Worm (Caenorhabditis elegans): Measurements from ENCODE around the gene nhr-161.

The nhr-161 gene

DNA sequence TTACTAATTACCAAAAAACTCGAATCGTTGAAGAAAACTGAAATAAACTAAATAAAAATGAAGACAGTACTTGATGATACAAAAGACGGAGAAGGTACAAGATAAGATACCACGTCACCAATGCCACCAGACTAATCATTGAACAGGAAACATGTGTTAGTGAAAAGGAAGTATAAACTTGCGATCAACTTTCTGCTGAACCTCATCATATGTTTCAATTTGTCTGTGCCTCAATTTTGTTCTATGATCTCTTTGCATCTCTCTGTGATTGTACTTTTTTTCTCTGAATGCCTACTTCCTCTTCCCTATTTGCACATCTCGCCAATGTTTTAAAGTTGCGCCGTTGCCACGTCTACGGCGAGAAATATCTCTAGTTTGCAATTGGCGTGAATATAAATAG, 11.3 kb upstream of the nhr-161 start (continued):
- TF ChIP-seq unc-39 (tag; optimal IDR thresholded peaks at IDR 0.05): no peak
- TF ChIP-seq ztf-4 (tag; optimal IDR thresholded peaks at IDR 0.05): no peak

DNA sequence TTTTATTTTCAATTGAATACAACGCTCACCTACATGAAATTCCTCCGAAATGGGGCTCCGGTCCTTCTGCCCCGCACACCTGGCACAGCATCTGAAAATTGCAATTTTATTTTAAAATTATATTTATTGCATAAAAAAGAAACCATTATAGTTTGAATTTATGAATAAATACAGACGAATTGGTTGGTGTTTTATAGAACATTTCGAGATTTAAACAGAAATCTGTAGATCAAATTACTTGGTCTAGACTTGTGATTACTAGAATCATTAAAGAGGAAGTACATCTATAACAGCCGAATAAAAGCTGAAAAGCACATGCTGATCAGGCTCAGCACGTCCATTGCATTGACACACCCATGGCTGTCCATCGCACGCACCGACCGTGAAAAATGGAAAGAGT, 9.1 kb upstream of the nhr-161 start, which contains the start of gene nhr-162:
nhr-162 (minus strand) TSS at position 101 of the 400 bp plus-strand sequence.
- TF ChIP-seq lsy-2 (tag; optimal IDR thresholded peaks at IDR 0.05): no peak

DNA sequence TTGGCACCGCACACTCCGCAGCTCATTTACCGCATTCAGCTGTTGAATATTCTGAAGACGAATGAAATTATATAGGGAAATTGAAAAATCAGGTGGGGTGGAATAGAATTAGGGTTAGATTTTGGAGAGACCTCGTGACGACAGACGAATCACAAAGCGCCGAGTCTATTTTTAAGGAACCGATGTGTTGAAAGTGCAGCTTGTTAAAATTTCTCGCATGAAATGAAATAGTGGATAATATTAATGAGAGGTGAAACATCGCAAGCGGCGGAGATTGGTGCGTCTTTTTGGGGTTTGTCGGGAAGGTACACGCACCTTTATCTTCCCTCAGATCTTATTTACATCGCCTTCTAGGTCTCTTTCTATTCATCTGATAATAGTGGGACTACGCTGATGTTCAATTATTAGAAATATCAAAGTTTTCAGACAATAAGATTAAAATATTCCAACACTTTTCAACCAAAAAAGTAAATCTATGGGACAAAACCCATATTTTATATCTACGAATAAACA, 7.0 kb upstream of the nhr-161 start, which contains the start of gene nhr-140:
nhr-140 (minus strand) TSS at position 51 of the 513 bp plus-strand sequence.
- no peak for TF ChIP-seq mbf-1 (tag; optimal IDR thresholded peaks at IDR 0.05)
- no peak for TF ChIP-seq mab-5 (tag; optimal IDR thresholded peaks at IDR 0.05)
- no peak for TF ChIP-seq F13H6.1 (tag; optimal IDR thresholded peaks at IDR 0.05)
- TF ChIP-seq nhr-23 (tag; optimal IDR thresholded peaks at IDR 0.05): no peak
- TF ChIP-seq lin-11 (tag; optimal IDR thresholded peaks at IDR 0.05): no peak
- no peak for TF ChIP-seq ama-1 (optimal IDR thresholded peaks at IDR 0.05)
- no peak for TF ChIP-seq sem-4 (tag; optimal IDR thresholded peaks at IDR 0.05)
- no peak for TF ChIP-seq nhr-25 (tag; optimal IDR thresholded peaks at IDR 0.05)
- TF ChIP-seq alr-1 (tag; optimal IDR thresholded peaks at IDR 0.05): no peak
- no peak for TF ChIP-seq nhr-10 (tag; optimal IDR thresholded peaks at IDR 0.05)
- TF ChIP-seq dmd-4 (tag; optimal IDR thresholded peaks at IDR 0.05): no peak
- no peak for TF ChIP-seq gmeb-1 (tag; optimal IDR thresholded peaks at IDR 0.05)
- no peak for TF ChIP-seq ceh-82 (tag; optimal IDR thresholded peaks at IDR 0.05)
- TF ChIP-seq unc-62 (GFP tag; optimal IDR thresholded peaks at IDR 0.05): no peak
- no peak for TF ChIP-seq nhr-21 (tag; optimal IDR thresholded peaks at IDR 0.05)
- no peak for TF ChIP-seq sma-9 (GFP tag; optimal IDR thresholded peaks at IDR 0.05)
- no peak for TF ChIP-seq sma-9 (tag; optimal IDR thresholded peaks at IDR 0.05)

DNA sequence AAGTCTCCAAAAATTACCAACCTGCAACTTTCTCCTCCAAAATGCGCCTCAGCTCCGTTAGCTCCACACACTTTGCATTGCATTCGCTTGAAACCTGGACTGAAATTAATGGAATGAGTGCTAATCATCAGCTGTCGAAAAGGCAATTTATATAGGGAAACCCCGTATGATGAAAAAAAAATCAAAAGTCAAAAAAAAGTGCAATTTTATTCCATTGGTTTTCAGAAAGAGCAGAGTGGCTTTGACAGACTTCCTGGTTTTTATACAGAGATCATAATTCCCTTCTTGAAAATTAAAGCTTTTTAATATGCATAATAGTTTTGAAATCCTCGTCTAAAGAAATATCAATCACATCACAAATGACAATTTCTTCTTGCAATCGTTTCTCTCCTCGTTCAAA, 5.0 kb upstream of the nhr-161 start, which contains the start of gene nhr-139:
nhr-139 (minus strand) TSS at position 101 of the 400 bp plus-strand sequence.
- TF ChIP-seq mbf-1 (tag; optimal IDR thresholded peaks at IDR 0.05) (no peak), nhr-25 (tag; optimal IDR thresholded peaks at IDR 0.05) (no peak), Y55F3AM.14 (GFP tag; optimal IDR thresholded peaks at IDR 0.05) (no peak), fos-1 (tag; optimal IDR thresholded peaks at IDR 0.05) (no peak), ama-1 (optimal IDR thresholded peaks at IDR 0.05) (no peak), alr-1 (tag; optimal IDR thresholded peaks at IDR 0.05) (no peak), ztf-1 (GFP tag; conservative IDR thresholded peaks at IDR 0.05) (no peak), lin-13 (GFP tag; optimal IDR thresholded peaks at IDR 0.05) (no peak), skn-1 (tag; optimal IDR thresholded peaks at IDR 0.05) (no peak), nhr-23 (tag; optimal IDR thresholded peaks at IDR 0.05) (no peak), ceh-16 (tag; optimal IDR thresholded peaks at IDR 0.05) (no peak), F13H6.1 (tag; optimal IDR thresholded peaks at IDR 0.05) (no peak)

DNA sequence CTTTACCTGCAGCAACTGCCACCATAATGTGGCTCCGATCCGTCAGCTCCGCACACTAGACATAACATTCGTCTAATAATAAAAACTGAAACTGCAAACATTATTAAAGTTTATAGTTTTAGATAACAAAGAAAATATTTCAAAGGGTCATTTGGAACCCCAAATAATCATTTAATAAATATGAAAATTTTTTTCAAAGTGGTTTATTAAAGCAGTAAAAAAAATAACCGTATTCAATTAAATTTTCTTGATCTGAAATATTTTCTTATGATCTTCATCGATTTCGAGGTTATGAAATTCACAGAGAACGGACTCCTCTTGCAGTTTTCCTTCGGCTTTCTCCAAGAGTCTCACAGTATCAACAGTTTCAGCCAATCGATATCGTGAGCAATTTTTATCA, 3.2 kb upstream of the nhr-161 start, which contains the start of gene nhr-163:
nhr-163 (minus strand) TSS at position 101 of the 400 bp plus-strand sequence.
- no peak for TF ChIP-seq nhr-77 (tag; optimal IDR thresholded peaks at IDR 0.05)
- no peak for TF ChIP-seq fos-1 (tag; optimal IDR thresholded peaks at IDR 0.05)
- no peak for TF ChIP-seq F13H6.1 (tag; optimal IDR thresholded peaks at IDR 0.05)
- no peak for TF ChIP-seq nhr-11 (tag; optimal IDR thresholded peaks at IDR 0.05)
- TF ChIP-seq ztf-1 (GFP tag; conservative IDR thresholded peaks at IDR 0.05): no peak
- no peak for TF ChIP-seq Y55F3AM.14 (GFP tag; optimal IDR thresholded peaks at IDR 0.05)
- no peak for TF ChIP-seq peb-1 (tag; optimal IDR thresholded peaks at IDR 0.05)

DNA sequence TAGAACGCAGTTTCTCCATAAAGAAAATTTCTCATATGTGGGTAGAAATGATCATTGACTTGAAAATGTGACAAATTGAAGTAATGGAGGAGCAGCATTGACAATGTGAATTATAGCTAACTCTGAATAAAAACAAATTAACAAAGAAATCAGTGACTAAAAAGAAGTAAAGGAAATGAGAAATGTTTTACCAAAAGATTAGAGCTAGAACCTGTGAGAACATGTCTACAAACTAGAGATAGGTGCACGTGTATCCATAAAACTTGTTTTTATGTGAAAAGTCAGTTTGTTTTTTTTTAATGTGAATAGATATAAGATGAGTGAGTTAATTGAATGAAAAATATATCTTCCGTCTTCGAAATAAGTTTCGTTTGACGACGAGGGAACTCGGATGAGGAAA, 3.7 kb downstream of the nhr-161 start, which contains the start of gene sre-12:
sre-12 (minus strand) TSS at position 101 of the 400 bp plus-strand sequence.
- TF ChIP-seq zag-1 (tag; optimal IDR thresholded peaks at IDR 0.05) (no peak), lin-13 (GFP tag; optimal IDR thresholded peaks at IDR 0.05) (no peak), ztf-4 (tag; optimal IDR thresholded peaks at IDR 0.05) (no peak), sem-4 (tag; optimal IDR thresholded peaks at IDR 0.05) (no peak), crh-2 (tag; optimal IDR thresholded peaks at IDR 0.05) (no peak), snpc-4 (tag; optimal IDR thresholded peaks at IDR 0.05) (no peak), aly-2 (tag; optimal IDR thresholded peaks at IDR 0.05) (no peak), alr-1 (tag; optimal IDR thresholded peaks at IDR 0.05) (no peak), unc-55 (GFP tag; optimal IDR thresholded peaks at IDR 0.05) (no peak), lin-11 (tag; optimal IDR thresholded peaks at IDR 0.05) (no peak), mdl-1 (tag; optimal IDR thresholded peaks at IDR 0.05) (no peak), nhr-25 (tag; optimal IDR thresholded peaks at IDR 0.05) (no peak), lin-39 (tag; optimal IDR thresholded peaks at IDR 0.05) (no peak), ceh-82 (tag; optimal IDR thresholded peaks at IDR 0.05) (no peak), Y55F3AM.14 (GFP tag; optimal IDR thresholded peaks at IDR 0.05) (no peak), sma-9 (GFP tag; optimal IDR thresholded peaks at IDR 0.05) (no peak), sma-9 (tag; optimal IDR thresholded peaks at IDR 0.05) (no peak)

Data from whole organism, L2 larva.